Worm (Caenorhabditis elegans): Measurements from ENCODE around the gene C06A1.7.

- TF ChIP-seq fax-1 (tag; optimal IDR thresholded peaks at IDR 0.05) (no peak), ama-1 (optimal IDR thresholded peaks at IDR 0.05) (no peak), dmd-4 (tag; optimal IDR thresholded peaks at IDR 0.05; ENCODE audit: borderline replicate concordance) (no peak), rnt-1 (tag; optimal IDR thresholded peaks at IDR 0.05) (no peak), ceh-48 (tag; optimal IDR thresholded peaks at IDR 0.05) (no peak), npax-4 (tag; optimal IDR thresholded peaks at IDR 0.05) (no peak), ceh-19 (GFP tag; optimal IDR thresholded peaks at IDR 0.05) (no peak)
Measured at ce11 chrII:10529218-10529751, 35.4 kb upstream of the C06A1.7 start.

All from whole organism, late embryonic.